Worm (Caenorhabditis elegans) whole organism, L3 larva: Measurements from ENCODE around the gene B0524.6.

Experiments used
- jun-1 ChIP-seq: fragments of 150-350 bp; optimal IDR thresholded peaks from 2 replicates; lab custom pipeline; 2014; ENCODE audit warnings: missing biosample characterization, missing genetic modification reagents, missing genetic modification characterization
- nhr-237 ChIP-seq: fragments of 150-350 bp; optimal IDR thresholded peaks from 2 replicates; lab custom pipeline; 2014; ENCODE audit warnings: missing biosample characterization, missing genetic modification characterization
- pha-4 ChIP-seq: fragments of 150-350 bp; optimal IDR thresholded peaks from 2 replicates; lab custom pipeline; 2014; ENCODE audit warnings: missing biosample characterization, missing genetic modification reagents, missing genetic modification characterization
- ztf-4 ChIP-seq: fragments of 150-350 bp; optimal IDR thresholded peaks from 2 replicates; lab custom pipeline; 2014; ENCODE audit warnings: missing biosample characterization, missing genetic modification characterization

DNA sequence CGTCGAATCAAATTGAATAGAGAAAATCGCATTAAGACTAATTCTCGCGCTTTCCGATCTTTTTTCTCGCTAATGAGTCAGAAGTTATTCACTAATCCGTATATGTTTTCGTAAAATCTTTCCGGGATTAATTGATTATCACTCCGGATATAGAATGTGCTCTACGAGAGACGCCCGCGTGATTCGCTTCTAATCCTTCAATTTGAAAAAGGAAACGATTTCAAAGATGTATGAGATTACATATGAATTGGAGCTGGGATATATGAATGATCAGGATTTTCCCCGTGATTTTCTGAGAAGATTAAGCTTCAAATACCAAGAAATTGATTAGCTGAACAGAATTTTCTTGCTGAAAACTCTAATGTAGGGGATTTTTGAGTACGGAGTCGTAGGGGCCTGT, 17.1 kb upstream of the B0524.6 start:
- TF ChIP-seq nhr-237 (tag; lab: Kevin White, UChicago): no peak
- TF ChIP-seq pha-4 (tag; lab: Kevin White, UChicago): no peak
- TF ChIP-seq ztf-4 (tag; lab: Kevin White, UChicago): no peak
- no peak for TF ChIP-seq jun-1 (tag; lab: Kevin White, UChicago)
